Worm (Caenorhabditis elegans): Measurements from ENCODE around the gene mltn-5.

mltn-5 gene

ce11 chrII:13924909-13925308 lies at the start of gene mltn-5:
Gene mltn-5 (plus strand): TSS chrII:13925209.
- TF ChIP-seq ceh-13 (GFP tag; optimal IDR thresholded peaks at IDR 0.05) (no peak), hnd-1 (tag; optimal IDR thresholded peaks at IDR 0.05) (no peak), ama-1 (optimal IDR thresholded peaks at IDR 0.05) (no peak), flt-1 (GFP tag; IDR thresholded peaks at IDR 0.05) (no peak), pes-1 (GFP tag; IDR thresholded peaks at IDR 0.05) (no peak), tbx-37 (GFP tag; conservative IDR thresholded peaks at IDR 0.05) (no peak), B0310.2 (tag; optimal IDR thresholded peaks at IDR 0.05) (no peak)

- TF ChIP-seq ama-1 (optimal IDR thresholded peaks at IDR 0.05) (no peak), aly-1 (tag; optimal IDR thresholded peaks at IDR 0.05) (no peak), tra-4 (tag; optimal IDR thresholded peaks at IDR 0.05) (no peak), tbx-37 (GFP tag; conservative IDR thresholded peaks at IDR 0.05) (no peak), tbx-11 (GFP tag; IDR thresholded peaks at IDR 0.05) (no peak), hmbx-1 (tag; optimal IDR thresholded peaks at IDR 0.05) (no peak), F13C5.2 (tag; optimal IDR thresholded peaks at IDR 0.05) (no peak), ceh-36 (tag; optimal IDR thresholded peaks at IDR 0.05) (no peak), ets-7 (tag; optimal IDR thresholded peaks at IDR 0.05) (no peak), hnd-1 (tag; optimal IDR thresholded peaks at IDR 0.05) (no peak), B0310.2 (tag; optimal IDR thresholded peaks at IDR 0.05) (no peak), scrt-1 (GFP tag; IDR thresholded peaks at IDR 0.05) (no peak), hmg-4 (GFP tag; optimal IDR thresholded peaks at IDR 0.05) (no peak)
Observed at ce11 chrII:13875734-13876133, 49.3 kb upstream of the mltn-5 start, which contains the start of gene ing-3. Gene ing-3 (plus strand): TSS chrII:13876034.

- TF ChIP-seq ceh-13 (GFP tag; optimal IDR thresholded peaks at IDR 0.05): no peak
- TF ChIP-seq B0310.2 (tag; optimal IDR thresholded peaks at IDR 0.05): no peak
- TF ChIP-seq aly-1 (tag; optimal IDR thresholded peaks at IDR 0.05): no peak
- TF ChIP-seq sea-1 (GFP tag; conservative IDR thresholded peaks at IDR 0.05): no peak
- TF ChIP-seq hmg-4 (GFP tag; optimal IDR thresholded peaks at IDR 0.05): no peak
- no peak for TF ChIP-seq tbx-37 (GFP tag; conservative IDR thresholded peaks at IDR 0.05)
- no peak for TF ChIP-seq tbx-11 (GFP tag; IDR thresholded peaks at IDR 0.05)
- TF ChIP-seq ama-1 (optimal IDR thresholded peaks at IDR 0.05): no peak
Observed at ce11 chrII:13877994-13878393, 47.0 kb upstream of the mltn-5 start.

ce11 chrII:13879589-13879988 lies 45.4 kb upstream of the mltn-5 start:
- TF ChIP-seq tbx-37 (GFP tag; conservative IDR thresholded peaks at IDR 0.05) (no peak), B0310.2 (tag; optimal IDR thresholded peaks at IDR 0.05) (no peak), flt-1 (GFP tag; IDR thresholded peaks at IDR 0.05) (no peak), tbx-11 (GFP tag; IDR thresholded peaks at IDR 0.05) (no peak), hmg-4 (GFP tag; optimal IDR thresholded peaks at IDR 0.05) (no peak), ceh-36 (tag; optimal IDR thresholded peaks at IDR 0.05) (no peak), hmbx-1 (tag; optimal IDR thresholded peaks at IDR 0.05) (no peak), tra-4 (tag; optimal IDR thresholded peaks at IDR 0.05) (no peak), ama-1 (optimal IDR thresholded peaks at IDR 0.05) (no peak), F13C5.2 (tag; optimal IDR thresholded peaks at IDR 0.05) (no peak), scrt-1 (GFP tag; IDR thresholded peaks at IDR 0.05) (no peak), pes-1 (GFP tag; IDR thresholded peaks at IDR 0.05) (no peak), ceh-13 (GFP tag; optimal IDR thresholded peaks at IDR 0.05) (no peak), ets-7 (tag; optimal IDR thresholded peaks at IDR 0.05) (no peak), aly-1 (tag; optimal IDR thresholded peaks at IDR 0.05) (no peak), hnd-1 (tag; optimal IDR thresholded peaks at IDR 0.05) (no peak), sea-1 (GFP tag; conservative IDR thresholded peaks at IDR 0.05) (no peak)

ce11 chrII:13882405-13882804 lies 42.6 kb upstream of the mltn-5 start, which contains the start of gene hda-10:
Gene hda-10 (plus strand): TSS chrII:13882705.
- TF ChIP-seq B0310.2 (tag; optimal IDR thresholded peaks at IDR 0.05) (no peak), tbx-37 (GFP tag; conservative IDR thresholded peaks at IDR 0.05) (no peak)

- TF ChIP-seq flt-1 (GFP tag; IDR thresholded peaks at IDR 0.05) (no peak), ama-1 (optimal IDR thresholded peaks at IDR 0.05) (no peak), scrt-1 (GFP tag; IDR thresholded peaks at IDR 0.05) (no peak), hmg-4 (GFP tag; optimal IDR thresholded peaks at IDR 0.05) (no peak), pes-1 (GFP tag; IDR thresholded peaks at IDR 0.05) (no peak), sea-1 (GFP tag; conservative IDR thresholded peaks at IDR 0.05) (no peak), ceh-36 (tag; optimal IDR thresholded peaks at IDR 0.05) (no peak), ets-7 (tag; optimal IDR thresholded peaks at IDR 0.05) (no peak), aly-1 (tag; optimal IDR thresholded peaks at IDR 0.05) (no peak), ceh-13 (GFP tag; optimal IDR thresholded peaks at IDR 0.05) (no peak), tra-4 (tag; optimal IDR thresholded peaks at IDR 0.05) (no peak), hnd-1 (tag; optimal IDR thresholded peaks at IDR 0.05) (no peak), tbx-37 (GFP tag; conservative IDR thresholded peaks at IDR 0.05) (no peak)
Observed at ce11 chrII:13886431-13886830, 38.6 kb upstream of the mltn-5 start.

ce11 chrII:13888278-13888677 lies 36.7 kb upstream of the mltn-5 start, which contains the start of gene mcd-1:
Gene mcd-1 (plus strand): TSS chrII:13888544.
- TF ChIP-seq hmg-4 (GFP tag; optimal IDR thresholded peaks at IDR 0.05) (peak; percentile 7), tra-4 (tag; optimal IDR thresholded peaks at IDR 0.05) (no peak)

ce11 chrII:13896279-13896774 lies 28.7 kb upstream of the mltn-5 start:
- TF ChIP-seq tbx-11 (GFP tag; IDR thresholded peaks at IDR 0.05) (no peak), ets-7 (tag; optimal IDR thresholded peaks at IDR 0.05) (no peak), tra-4 (tag; optimal IDR thresholded peaks at IDR 0.05) (no peak), scrt-1 (GFP tag; IDR thresholded peaks at IDR 0.05) (no peak), sea-1 (GFP tag; conservative IDR thresholded peaks at IDR 0.05) (no peak), ama-1 (optimal IDR thresholded peaks at IDR 0.05) (no peak), flt-1 (GFP tag; IDR thresholded peaks at IDR 0.05) (no peak), hmg-4 (GFP tag; optimal IDR thresholded peaks at IDR 0.05) (no peak), aly-1 (tag; optimal IDR thresholded peaks at IDR 0.05) (no peak), tbx-37 (GFP tag; conservative IDR thresholded peaks at IDR 0.05) (no peak), F13C5.2 (tag; optimal IDR thresholded peaks at IDR 0.05) (no peak), ceh-13 (GFP tag; optimal IDR thresholded peaks at IDR 0.05) (no peak), hnd-1 (tag; optimal IDR thresholded peaks at IDR 0.05) (no peak), ceh-36 (tag; optimal IDR thresholded peaks at IDR 0.05) (no peak), hmbx-1 (tag; optimal IDR thresholded peaks at IDR 0.05) (no peak)
